Worm (Caenorhabditis elegans): ENCODE data around the gene acdh-2.

acdh-2 gene

DNA sequence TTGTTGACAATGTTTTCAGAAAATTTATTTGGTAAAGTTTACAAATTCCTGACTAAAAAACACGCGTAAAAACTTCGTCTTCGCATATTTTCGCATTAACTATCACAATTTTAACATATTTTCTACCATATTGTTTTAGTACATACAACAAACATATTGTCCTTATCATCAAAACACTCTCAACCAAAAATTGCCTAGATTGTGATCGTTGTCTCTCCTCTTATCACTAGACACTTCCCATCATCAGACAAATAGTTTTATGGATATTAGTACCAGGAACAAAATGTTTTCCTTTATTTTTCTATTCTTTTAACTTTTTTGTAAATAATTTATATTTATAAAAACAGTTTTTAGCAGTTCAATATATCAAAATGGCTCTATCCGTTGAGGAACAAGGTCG lies 14.1 kb upstream of the acdh-2 start, which contains the start of gene C17C3.3:
C17C3.3 (plus strand) TSS at position 346 of the 400 bp plus-strand sequence.
- no peak for TF ChIP-seq lim-6 (tag; optimal IDR thresholded peaks at IDR 0.05)
- TF ChIP-seq elt-2 (tag; optimal IDR thresholded peaks at IDR 0.05), result peak; percentile 88

DNA sequence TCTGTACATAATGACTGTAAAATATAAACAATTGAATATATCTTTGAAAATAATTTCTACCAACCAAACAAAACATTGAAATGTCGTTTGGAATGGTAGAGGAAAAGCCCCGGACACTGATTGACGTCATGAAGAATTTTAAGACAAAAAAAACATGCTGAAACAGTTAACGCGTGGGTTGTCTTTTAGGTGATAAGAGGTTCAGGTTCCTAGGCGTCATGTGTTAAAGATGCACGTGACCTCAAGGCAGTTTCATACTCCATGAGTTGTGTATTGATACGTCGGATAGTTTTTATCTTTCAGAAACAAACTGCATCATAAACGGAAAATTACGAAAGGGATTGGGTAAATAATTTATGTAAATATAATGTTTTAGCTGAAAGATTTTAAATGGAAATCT lies 9.8 kb upstream of the acdh-2 start:
- peak; percentile 31 for TF ChIP-seq elt-2 (tag; optimal IDR thresholded peaks at IDR 0.05)
- TF ChIP-seq sdc-2 (tag; optimal IDR thresholded peaks at IDR 0.05), result no peak
- no peak for TF ChIP-seq unc-55 (GFP tag; optimal IDR thresholded peaks at IDR 0.05)
- no peak for TF ChIP-seq ceh-2 (tag; optimal IDR thresholded peaks at IDR 0.05)
- TF ChIP-seq tbx-7 (tag; optimal IDR thresholded peaks at IDR 0.05), result no peak
- no peak for TF ChIP-seq tbx-2 (tag; optimal IDR thresholded peaks at IDR 0.05)
- no peak for TF ChIP-seq hlh-13 (GFP tag; optimal IDR thresholded peaks at IDR 0.05)

ce11 chrII:5556431-5556830 lies 9.1 kb upstream of the acdh-2 start, which contains the start of gene ins-11:
Gene ins-11 (plus strand): TSS chrII:5556731.
- TF ChIP-seq npax-4 (tag; optimal IDR thresholded peaks at IDR 0.05) (no peak), nhr-232 (tag; optimal IDR thresholded peaks at IDR 0.05) (no peak), pqm-1 (tag; optimal IDR thresholded peaks at IDR 0.05) (no peak), ref-2 (tag; optimal IDR thresholded peaks at IDR 0.05) (no peak), ceh-45 (GFP tag; IDR thresholded peaks at IDR 0.05) (no peak), hlh-6 (tag; optimal IDR thresholded peaks at IDR 0.05) (no peak), ama-1 (optimal IDR thresholded peaks at IDR 0.05) (no peak), fkh-10 (GFP tag; optimal IDR thresholded peaks at IDR 0.05) (no peak), ceh-30 (tag; optimal IDR thresholded peaks at IDR 0.05) (no peak), hlh-30 (tag; optimal IDR thresholded peaks at IDR 0.05; ENCODE audit: insufficient read depth) (no peak), ahr-1 (tag; optimal IDR thresholded peaks at IDR 0.05) (no peak), tbx-7 (tag; optimal IDR thresholded peaks at IDR 0.05) (no peak), sdc-2 (tag; optimal IDR thresholded peaks at IDR 0.05) (no peak)

ce11 chrII:5555522-5555921 lies 8.2 kb upstream of the acdh-2 start:
- TF ChIP-seq C38D4.7 (GFP tag; optimal IDR thresholded peaks at IDR 0.05) (no peak), lim-6 (tag; optimal IDR thresholded peaks at IDR 0.05) (no peak), C08G9.2 (tag; optimal IDR thresholded peaks at IDR 0.05) (no peak), unc-42 (tag; optimal IDR thresholded peaks at IDR 0.05) (no peak), fkh-10 (GFP tag; optimal IDR thresholded peaks at IDR 0.05) (no peak), ceh-45 (GFP tag; IDR thresholded peaks at IDR 0.05) (no peak), pha-2 (tag; optimal IDR thresholded peaks at IDR 0.05) (no peak), tbx-7 (tag; optimal IDR thresholded peaks at IDR 0.05) (no peak), ceh-22 (tag; optimal IDR thresholded peaks at IDR 0.05) (no peak), nhr-11 (tag; optimal IDR thresholded peaks at IDR 0.05) (no peak), dve-1 (tag; optimal IDR thresholded peaks at IDR 0.05) (no peak), ceh-34 (tag; optimal IDR thresholded peaks at IDR 0.05) (no peak), ceh-19 (GFP tag; optimal IDR thresholded peaks at IDR 0.05) (no peak), F13H6.1 (tag; optimal IDR thresholded peaks at IDR 0.05) (no peak), ceh-9 (tag; optimal IDR thresholded peaks at IDR 0.05) (no peak), eyg-1 (tag; optimal IDR thresholded peaks at IDR 0.05) (no peak), zip-5 (tag; optimal IDR thresholded peaks at IDR 0.05) (no peak), pag-3 (tag; optimal IDR thresholded peaks at IDR 0.05; ENCODE audit: borderline replicate concordance) (no peak), fax-1 (tag; optimal IDR thresholded peaks at IDR 0.05) (no peak)

- no peak for TF ChIP-seq K02D7.2 (tag; optimal IDR thresholded peaks at IDR 0.05)
- TF ChIP-seq elt-2 (tag; optimal IDR thresholded peaks at IDR 0.05), result no peak
- no peak for TF ChIP-seq ref-2 (tag; optimal IDR thresholded peaks at IDR 0.05)
- no peak for TF ChIP-seq dve-1 (tag; optimal IDR thresholded peaks at IDR 0.05)
- TF ChIP-seq nfya-1 (tag; optimal IDR thresholded peaks at IDR 0.05), result no peak
- no peak for TF ChIP-seq fkh-10 (GFP tag; optimal IDR thresholded peaks at IDR 0.05)
- TF ChIP-seq che-1 (tag; optimal IDR thresholded peaks at IDR 0.05), result no peak
- no peak for TF ChIP-seq ceh-24 (tag; optimal IDR thresholded peaks at IDR 0.05)
- no peak for TF ChIP-seq pag-3 (tag; optimal IDR thresholded peaks at IDR 0.05; ENCODE audit: borderline replicate concordance)
- TF ChIP-seq madf-2 (tag; optimal IDR thresholded peaks at IDR 0.05), result no peak
- TF ChIP-seq hlh-8 (tag; optimal IDR thresholded peaks at IDR 0.05), result no peak
- TF ChIP-seq ceh-2 (tag; optimal IDR thresholded peaks at IDR 0.05), result no peak
- TF ChIP-seq pat-9 (tag; optimal IDR thresholded peaks at IDR 0.05), result no peak
- TF ChIP-seq fkh-6 (tag; optimal IDR thresholded peaks at IDR 0.05), result no peak
- no peak for TF ChIP-seq Y22D7AL.16 (tag; optimal IDR thresholded peaks at IDR 0.05)
- TF ChIP-seq sox-2 (GFP tag; IDR thresholded peaks at IDR 0.05), result no peak
- no peak for TF ChIP-seq ceh-30 (tag; optimal IDR thresholded peaks at IDR 0.05)
- TF ChIP-seq lim-6 (tag; optimal IDR thresholded peaks at IDR 0.05), result no peak
Measured at ce11 chrII:5554788-5555187, 7.5 kb upstream of the acdh-2 start.
